Fruit fly (Drosophila melanogaster): ENCODE measurements around the gene grn.
A peak's percentile ranks its signal among the peaks of the same experiment; 100 is the strongest.

Gene grn

DNA sequence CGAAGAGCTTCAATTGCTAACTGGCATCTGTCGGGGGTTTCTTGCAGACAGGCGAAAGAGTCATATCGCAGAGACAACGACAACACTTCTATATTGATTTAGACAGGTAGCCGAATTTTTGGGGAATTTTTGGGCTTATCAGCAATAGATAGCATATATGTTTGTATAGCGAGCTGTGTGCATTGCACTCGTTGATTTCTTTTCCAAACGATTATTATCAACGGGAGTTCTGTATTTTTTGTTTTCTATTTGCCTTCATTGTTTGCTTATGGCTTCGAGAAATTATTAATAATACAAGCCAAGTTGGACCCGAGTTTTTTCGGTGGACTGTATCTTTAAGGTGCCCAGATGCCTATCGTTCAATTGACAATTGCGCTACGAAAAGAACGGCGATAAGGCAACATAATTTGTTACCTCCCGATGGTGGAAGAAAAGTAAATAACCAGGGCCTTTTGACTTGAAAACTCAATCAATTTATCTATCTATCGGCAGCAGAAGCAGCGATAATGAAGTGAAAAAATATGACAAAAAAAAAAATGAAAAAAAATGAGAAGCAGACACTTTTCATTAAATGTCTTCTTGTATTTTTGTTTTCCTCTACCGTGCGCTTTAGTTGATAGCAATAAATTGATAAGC lies 750 bp downstream of the grn start (continued):
- TF ChIP-seq CG1024 (GFP tag; IDR thresholded peaks at IDR 0.05) (peak; percentile 28; the same call in 1 of the 2 replicates), Side (GFP tag; optimal IDR thresholded peaks at IDR 0.05) (peak; percentile 30), CG6272 (GFP tag; IDR thresholded peaks at IDR 0.05) (no peak), bowl (GFP tag; IDR thresholded peaks at IDR 0.05) (no peak), Sry-β (GFP tag; optimal IDR thresholded peaks at IDR 0.05) (peak; percentile 15), odd (GFP tag; optimal IDR thresholded peaks at IDR 0.05) (peak; percentile 25), cad (GFP tag; optimal IDR thresholded peaks at IDR 0.05) (no peak), CG7556 (GFP tag; optimal IDR thresholded peaks at IDR 0.05) (peak; percentile 4), Opbp (GFP tag; IDR thresholded peaks at IDR 0.05; ENCODE audit: partially characterized antibody) (no peak), ac (GFP tag; optimal IDR thresholded peaks at IDR 0.05) (peak; percentile 74), CG18764 (GFP tag; optimal IDR thresholded peaks at IDR 0.05) (peak; percentile 23), CG14710 (tag; optimal IDR thresholded peaks at IDR 0.05) (peak; percentile 37), CG15696 (tag; optimal IDR thresholded peaks at IDR 0.05) (peak; percentile 78), h (optimal IDR thresholded peaks at IDR 0.05) (no peak), CG17328 (GFP tag; IDR thresholded peaks at IDR 0.05) (0 out of 2 replicates have a peak, but pooled peaks have one; percentile 10), dmrt11E (tag; optimal IDR thresholded peaks at IDR 0.05) (peak; percentile 64), chm (GFP tag; IDR thresholded peaks at IDR 0.05) (peak; percentile 51), CG8924 (tag; optimal IDR thresholded peaks at IDR 0.05) (peak; percentile 50), Trl (optimal IDR thresholded peaks at IDR 0.05) (no peak), Trl (GFP tag; optimal IDR thresholded peaks at IDR 0.05) (no peak), dati (GFP tag; IDR thresholded peaks at IDR 0.05) (no peak), Lim3 (GFP tag; IDR thresholded peaks at IDR 0.05) (peak; percentile 31; the same call in 1 of the 2 replicates), Blimp-1 (GFP tag; optimal IDR thresholded peaks at IDR 0.05) (peak; percentile 11), Elba2 (GFP tag; optimal IDR thresholded peaks at IDR 0.05) (no peak), CG3995 (GFP tag; optimal IDR thresholded peaks at IDR 0.05) (no peak), E2f2 (GFP tag; IDR thresholded peaks at IDR 0.05) (no peak), gem (tag; optimal IDR thresholded peaks at IDR 0.05) (peak; percentile 46), CG8359 (GFP tag; optimal IDR thresholded peaks at IDR 0.05; ENCODE audit: borderline replicate concordance) (peak; percentile 33), kni (GFP tag; optimal IDR thresholded peaks at IDR 0.05) (peak; percentile 76), org-1 (GFP tag; optimal IDR thresholded peaks at IDR 0.05) (no peak), disco-r (GFP tag; optimal IDR thresholded peaks at IDR 0.05) (no peak), CG16779 (GFP tag; IDR thresholded peaks at IDR 0.05) (no peak), CG15601 (tag; optimal IDR thresholded peaks at IDR 0.05) (peak; percentile 72), CG18619 (GFP tag; optimal IDR thresholded peaks at IDR 0.05) (peak; percentile 37), tgo (GFP tag; IDR thresholded peaks at IDR 0.05) (no peak), CG3407 (GFP tag; optimal IDR thresholded peaks at IDR 0.05) (peak; percentile 49), grn (GFP tag; optimal IDR thresholded peaks at IDR 0.05) (peak; percentile 98), chif (GFP tag; optimal IDR thresholded peaks at IDR 0.05) (peak in 1 of 2 experiments; percentile 42), Asciz (GFP tag; optimal IDR thresholded peaks at IDR 0.05) (peak; percentile 30), twi (tag; optimal IDR thresholded peaks at IDR 0.05) (peak; percentile 61), Sox100B (GFP tag; optimal IDR thresholded peaks at IDR 0.05) (peak; percentile 42), Dfd (GFP tag; optimal IDR thresholded peaks at IDR 0.05) (no peak), Atf6 (GFP tag; IDR thresholded peaks at IDR 0.05) (no peak), CG1529 (GFP tag; optimal IDR thresholded peaks at IDR 0.05) (peak; percentile 18), CG10543 (GFP tag; optimal IDR thresholded peaks at IDR 0.05) (peak; percentile 32), CG8290 (GFP tag; optimal IDR thresholded peaks at IDR 0.05) (peak; percentile 12), CG8290 (tag; optimal IDR thresholded peaks at IDR 0.05) (peak in 1 of 2 experiments; percentile 49), CG8281 (tag; optimal IDR thresholded peaks at IDR 0.05) (peak; percentile 0), CG32772 (GFP tag; IDR thresholded peaks at IDR 0.05) (no peak), hth (optimal IDR thresholded peaks at IDR 0.05) (no peak), eyg (GFP tag; optimal IDR thresholded peaks at IDR 0.05) (no peak), CG10209 (GFP tag; optimal IDR thresholded peaks at IDR 0.05) (peak; percentile 46)

Data from whole organism, embryonic.